Worm (Caenorhabditis elegans): Measurements from ENCODE around the gene T22F3.12.

T22F3.12 gene

ce11 chrV:3549553-3549952 is 42.4 kb downstream of the T22F3.12 start, which contains the start of gene sri-21:
Gene sri-21 (plus strand): TSS chrV:3549853.
- TF ChIP-seq sma-3 (GFP tag; optimal IDR thresholded peaks at IDR 0.05) (no peak), ztf-1 (GFP tag; conservative IDR thresholded peaks at IDR 0.05) (no peak), aly-2 (tag; optimal IDR thresholded peaks at IDR 0.05) (no peak), ZK546.5 (tag; optimal IDR thresholded peaks at IDR 0.05) (no peak), crh-2 (tag; optimal IDR thresholded peaks at IDR 0.05) (no peak), unc-55 (GFP tag; optimal IDR thresholded peaks at IDR 0.05) (no peak), nhr-25 (tag; optimal IDR thresholded peaks at IDR 0.05) (no peak), nhr-12 (tag; optimal IDR thresholded peaks at IDR 0.05) (no peak), gmeb-1 (tag; optimal IDR thresholded peaks at IDR 0.05) (no peak), ama-1 (optimal IDR thresholded peaks at IDR 0.05) (no peak), lsy-2 (tag; optimal IDR thresholded peaks at IDR 0.05) (no peak), alr-1 (tag; optimal IDR thresholded peaks at IDR 0.05) (no peak), ztf-11 (tag; optimal IDR thresholded peaks at IDR 0.05) (no peak), sma-9 (GFP tag; optimal IDR thresholded peaks at IDR 0.05) (no peak), sma-9 (tag; optimal IDR thresholded peaks at IDR 0.05) (no peak), nhr-6 (tag; optimal IDR thresholded peaks at IDR 0.05) (no peak), zag-1 (tag; optimal IDR thresholded peaks at IDR 0.05) (no peak)

DNA sequence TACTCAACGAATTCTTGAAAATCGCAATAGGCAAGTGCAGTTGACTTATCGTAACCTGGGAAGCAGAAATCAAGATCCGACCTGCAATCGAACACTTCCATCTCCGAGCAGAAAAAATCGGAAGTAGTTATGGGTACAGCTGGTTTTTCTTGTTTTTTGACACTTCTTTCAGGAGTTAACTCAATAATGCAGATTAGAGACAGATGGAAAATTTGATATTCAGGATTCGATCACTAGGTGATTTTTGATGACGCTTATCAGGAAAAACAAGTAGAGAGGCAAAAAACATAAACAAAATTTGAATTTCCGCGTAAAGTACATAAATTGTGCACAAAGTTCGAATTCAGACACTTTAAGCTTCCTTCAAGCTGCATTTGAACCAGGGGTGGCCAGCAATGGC is 43.2 kb downstream of the T22F3.12 start, which contains the start of gene srw-130:
Gene srw-130 (minus strand): TSS at position 101 of the 400 bp plus-strand sequence.
- TF ChIP-seq alr-1 (tag; optimal IDR thresholded peaks at IDR 0.05) = no peak
- no peak for TF ChIP-seq blmp-1 (tag; optimal IDR thresholded peaks at IDR 0.05; ENCODE audit: insufficient read depth)
- no peak for TF ChIP-seq F13H6.1 (tag; optimal IDR thresholded peaks at IDR 0.05)
- no peak for TF ChIP-seq nhr-129 (tag; optimal IDR thresholded peaks at IDR 0.05)
- TF ChIP-seq crh-2 (tag; optimal IDR thresholded peaks at IDR 0.05) = no peak
- no peak for TF ChIP-seq lin-39 (tag; optimal IDR thresholded peaks at IDR 0.05)
- TF ChIP-seq snpc-4 (tag; optimal IDR thresholded peaks at IDR 0.05) = no peak
- no peak for TF ChIP-seq gmeb-1 (tag; optimal IDR thresholded peaks at IDR 0.05)
- TF ChIP-seq aly-2 (tag; optimal IDR thresholded peaks at IDR 0.05) = no peak

DNA sequence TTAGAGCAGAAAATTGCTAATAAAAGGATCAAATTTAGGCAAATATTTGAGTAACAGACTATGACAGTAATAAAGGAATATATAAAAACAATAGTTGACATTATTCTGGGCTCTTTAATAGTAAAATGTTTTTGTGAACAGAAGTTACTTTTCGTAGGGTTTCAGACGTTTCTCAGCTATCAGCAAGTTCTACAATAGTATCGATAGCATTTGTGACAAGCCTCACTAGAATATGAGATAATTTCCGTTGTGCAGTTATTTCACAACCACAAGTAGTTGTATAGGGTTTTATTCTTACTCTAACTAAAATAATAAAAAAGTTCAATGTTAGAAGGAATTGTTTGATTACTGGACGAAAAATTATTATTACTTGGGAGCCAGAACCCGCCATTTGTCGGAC is 45.5 kb downstream of the T22F3.12 start, which contains the start of gene srbc-68:
Gene srbc-68 (minus strand): TSS at position 101 of the 400 bp plus-strand sequence.
- TF ChIP-seq mbf-1 (tag; optimal IDR thresholded peaks at IDR 0.05) = no peak
- no peak for TF ChIP-seq sma-3 (GFP tag; optimal IDR thresholded peaks at IDR 0.05)

DNA sequence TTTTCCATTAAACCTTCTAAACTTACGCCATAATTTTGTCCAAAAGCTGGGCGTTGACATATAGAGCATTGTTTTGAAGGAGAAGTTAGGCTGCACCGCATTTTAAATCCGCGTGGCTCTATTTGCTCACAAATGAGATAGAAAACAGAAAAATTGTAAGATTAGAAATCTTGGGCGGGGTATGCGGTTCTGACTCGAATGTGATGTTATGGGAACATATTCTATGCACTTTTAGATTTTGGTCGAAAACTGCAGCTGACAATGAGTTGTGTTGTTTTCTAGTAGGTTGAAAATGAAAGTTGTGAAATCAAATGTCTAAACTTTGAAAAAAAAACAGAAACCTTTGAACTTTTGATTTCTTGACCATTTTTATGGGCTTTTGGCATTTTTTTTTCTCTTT is 48.7 kb downstream of the T22F3.12 start, which contains the start of gene nhr-222:
Gene nhr-222 (minus strand): TSS at position 101 of the 400 bp plus-strand sequence.
- no peak for TF ChIP-seq ceh-16 (tag; optimal IDR thresholded peaks at IDR 0.05)
- no peak for TF ChIP-seq peb-1 (tag; optimal IDR thresholded peaks at IDR 0.05)
- TF ChIP-seq elt-3 (tag; optimal IDR thresholded peaks at IDR 0.05) = no peak
- no peak for TF ChIP-seq ztf-11 (tag; optimal IDR thresholded peaks at IDR 0.05)

DNA sequence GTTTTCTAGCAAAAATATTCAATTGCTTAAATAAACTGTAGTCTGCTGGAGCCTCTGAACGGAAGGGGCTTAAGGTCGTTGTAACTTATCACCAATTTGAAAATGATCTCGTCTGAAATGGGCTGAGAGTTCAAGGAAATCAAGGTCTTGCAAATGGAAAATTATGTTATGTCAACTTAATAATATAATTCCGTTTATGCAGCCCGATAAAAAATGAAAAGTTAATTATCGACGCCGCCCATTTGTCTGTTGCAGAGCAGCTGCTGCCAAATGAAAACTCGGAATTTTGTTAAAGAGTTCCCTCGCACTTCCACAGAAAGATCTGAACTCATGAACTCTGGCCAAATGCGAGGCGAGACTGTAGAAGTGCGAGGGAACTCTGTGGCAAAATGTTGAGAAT is 50.9 kb downstream of the T22F3.12 start, which contains the start of gene srbc-67:
Gene srbc-67 (minus strand): TSS at position 101 of the 400 bp plus-strand sequence.
- TF ChIP-seq peb-1 (tag; optimal IDR thresholded peaks at IDR 0.05) (no peak), snpc-4 (tag; optimal IDR thresholded peaks at IDR 0.05) (no peak), C34F6.9 (tag; optimal IDR thresholded peaks at IDR 0.05) (no peak), nhr-237 (tag; optimal IDR thresholded peaks at IDR 0.05) (no peak), nhr-23 (tag; optimal IDR thresholded peaks at IDR 0.05) (no peak), ztf-4 (tag; optimal IDR thresholded peaks at IDR 0.05) (no peak)
